Worm (Caenorhabditis elegans): ENCODE measurements around the gene twk-17.

twk-17 gene

DNA sequence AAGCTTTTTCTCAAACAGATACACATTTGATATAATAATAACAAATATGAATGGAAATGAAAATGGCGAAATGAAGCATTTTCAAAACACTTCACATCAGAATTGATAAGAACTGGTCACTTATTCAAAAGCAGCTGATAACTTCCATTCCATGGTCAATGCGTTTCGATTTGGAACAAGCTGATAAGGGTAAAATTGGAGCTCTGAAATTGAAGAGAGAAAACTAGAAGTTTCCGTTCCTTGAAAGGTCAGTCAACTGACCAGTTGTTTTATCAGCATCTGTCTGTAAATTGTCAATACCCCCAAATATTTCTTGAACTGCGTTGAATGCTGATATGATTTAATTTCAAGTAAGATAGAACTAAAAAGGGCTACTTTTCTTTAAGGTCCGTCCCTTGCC is 44.4 kb upstream of the twk-17 start:
- TF ChIP-seq tlp-1 (tag; optimal IDR thresholded peaks at IDR 0.05) = no peak
- no peak for TF ChIP-seq ceh-82 (tag; optimal IDR thresholded peaks at IDR 0.05)
- TF ChIP-seq jun-1 (tag; optimal IDR thresholded peaks at IDR 0.05) = no peak
- TF ChIP-seq fkh-10 (GFP tag; optimal IDR thresholded peaks at IDR 0.05) = no peak
- TF ChIP-seq C34B4.2 (tag; optimal IDR thresholded peaks at IDR 0.05) = no peak
- no peak for TF ChIP-seq ets-5 (GFP tag; IDR thresholded peaks at IDR 0.05)
- no peak for TF ChIP-seq sup-37 (GFP tag; optimal IDR thresholded peaks at IDR 0.05)
- TF ChIP-seq ceh-88 (GFP tag; IDR thresholded peaks at IDR 0.05) = no peak
- no peak for TF ChIP-seq ces-1 (GFP tag; optimal IDR thresholded peaks at IDR 0.05)

DNA sequence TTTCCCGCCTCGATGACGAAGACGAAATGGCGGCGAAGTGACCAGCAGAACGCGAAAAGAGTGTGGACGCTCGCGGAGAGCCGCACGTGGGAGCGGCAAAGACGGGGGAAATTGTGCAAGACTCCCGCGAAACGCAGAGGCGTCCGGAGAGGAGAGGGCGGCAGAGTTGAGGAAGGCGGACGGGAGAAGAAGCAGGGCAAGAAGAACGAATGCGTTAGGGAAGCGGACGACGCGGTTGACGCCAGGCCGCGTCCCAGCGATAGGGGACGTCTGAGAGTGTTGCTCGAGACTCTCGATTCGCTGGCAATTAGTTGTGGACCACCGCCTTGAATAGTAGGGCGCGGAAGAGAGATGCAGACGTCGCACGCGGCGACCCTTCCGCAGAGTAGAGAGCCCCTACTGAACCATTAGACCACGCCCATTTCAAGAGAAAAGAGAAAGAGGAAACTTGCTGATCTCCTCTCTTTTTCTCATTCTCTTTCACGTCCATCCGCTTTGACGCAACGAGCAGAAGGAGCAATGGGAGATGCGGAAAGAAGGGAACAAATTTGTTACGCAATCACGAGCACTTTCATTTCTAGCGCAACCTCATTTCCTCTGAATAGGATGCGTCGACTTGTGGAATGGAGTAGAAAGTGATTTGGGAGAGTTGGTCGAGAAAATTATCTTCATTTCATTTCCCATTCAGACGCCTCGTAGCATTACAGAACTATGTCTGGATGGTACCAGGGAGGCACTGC is 43.5 kb upstream of the twk-17 start:
- TF ChIP-seq grh-1 (GFP tag; IDR thresholded peaks at IDR 0.05) (no peak), jun-1 (tag; optimal IDR thresholded peaks at IDR 0.05) (no peak), ceh-88 (GFP tag; IDR thresholded peaks at IDR 0.05) (no peak), ceh-63 (GFP tag; optimal IDR thresholded peaks at IDR 0.05) (no peak), efl-1 (optimal IDR thresholded peaks at IDR 0.05) (no peak), efl-1 (GFP tag; optimal IDR thresholded peaks at IDR 0.05 in 1 of 2) (no peak), lin-35 (GFP tag; optimal IDR thresholded peaks at IDR 0.05) (no peak), fkh-8 (tag; optimal IDR thresholded peaks at IDR 0.05) (no peak), skn-1 (tag; optimal IDR thresholded peaks at IDR 0.05) (no peak), mep-1 (tag; optimal IDR thresholded peaks at IDR 0.05) (no peak), alr-1 (tag; optimal IDR thresholded peaks at IDR 0.05; ENCODE audit: borderline replicate concordance) (no peak), nhr-11 (tag; optimal IDR thresholded peaks at IDR 0.05) (no peak), dpl-1 (GFP tag; optimal IDR thresholded peaks at IDR 0.05) (no peak), xbp-1 (tag; optimal IDR thresholded peaks at IDR 0.05) (no peak), hpl-2 (GFP tag; optimal IDR thresholded peaks at IDR 0.05) (no peak), ztf-11 (tag; optimal IDR thresholded peaks at IDR 0.05) (no peak), pag-3 (tag; optimal IDR thresholded peaks at IDR 0.05; ENCODE audit: borderline replicate concordance, insufficient read depth) (no peak)

DNA sequence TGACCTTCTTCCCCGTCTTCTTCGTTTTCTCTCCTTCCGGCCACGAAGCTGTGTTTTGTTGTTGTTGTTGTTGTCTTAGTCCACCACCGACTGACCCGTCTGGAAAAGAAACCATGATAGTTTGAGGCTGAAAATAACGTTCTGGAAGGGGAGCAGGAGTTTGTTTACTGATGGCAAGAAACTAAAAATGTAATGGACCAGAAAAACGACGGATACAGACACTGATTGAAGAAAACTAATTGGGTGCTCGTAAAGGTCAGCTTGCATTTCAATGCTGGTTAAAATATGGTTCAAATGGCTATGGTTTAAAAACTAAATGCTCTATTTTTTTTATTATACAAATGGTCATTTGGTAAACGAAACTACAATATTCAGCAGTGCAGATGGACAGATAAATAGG is 37.4 kb upstream of the twk-17 start, which contains the start of gene F26A10.2:
Gene F26A10.2 (minus strand): TSS at position 101 of the 400 bp plus-strand sequence.
- no peak for TF ChIP-seq C34B4.2 (tag; optimal IDR thresholded peaks at IDR 0.05)
- no peak for TF ChIP-seq mep-1 (tag; optimal IDR thresholded peaks at IDR 0.05)
- TF ChIP-seq xbp-1 (tag; optimal IDR thresholded peaks at IDR 0.05) = no peak
- no peak for TF ChIP-seq dsc-1 (tag; optimal IDR thresholded peaks at IDR 0.05)
- TF ChIP-seq alr-1 (tag; optimal IDR thresholded peaks at IDR 0.05; ENCODE audit: borderline replicate concordance) = no peak
- no peak for TF ChIP-seq sup-37 (GFP tag; optimal IDR thresholded peaks at IDR 0.05)
- TF ChIP-seq zag-1 (tag; optimal IDR thresholded peaks at IDR 0.05) = no peak
- TF ChIP-seq sptf-1 (tag; optimal IDR thresholded peaks at IDR 0.05) = no peak
- TF ChIP-seq efl-1 (optimal IDR thresholded peaks at IDR 0.05) = no peak
- no peak for TF ChIP-seq efl-1 (GFP tag; optimal IDR thresholded peaks at IDR 0.05 in 1 of 2)

DNA sequence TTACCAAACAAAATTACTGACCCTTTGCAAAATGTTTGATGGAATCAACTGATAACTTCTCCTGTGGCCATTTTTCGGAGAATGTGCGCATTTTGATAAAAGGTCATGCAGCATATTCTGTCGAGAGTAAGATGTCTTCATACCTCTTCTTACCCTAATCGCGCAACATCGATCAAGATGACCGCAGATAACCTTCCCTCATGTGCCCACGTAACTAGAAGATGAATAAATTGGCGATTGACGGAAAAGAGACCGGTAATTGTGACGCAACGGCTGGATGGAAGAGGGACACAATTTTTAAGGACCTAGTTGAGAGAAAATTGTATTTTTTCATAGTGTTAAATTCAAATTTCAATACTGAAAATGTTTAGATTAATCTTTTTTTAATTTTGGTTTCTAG is 32.9 kb upstream of the twk-17 start:
- TF ChIP-seq ceh-88 (GFP tag; IDR thresholded peaks at IDR 0.05) (no peak), C34B4.2 (tag; optimal IDR thresholded peaks at IDR 0.05) (no peak), sptf-1 (tag; optimal IDR thresholded peaks at IDR 0.05) (no peak), nhr-11 (tag; optimal IDR thresholded peaks at IDR 0.05) (no peak), efl-3 (GFP tag; optimal IDR thresholded peaks at IDR 0.05) (no peak), zag-1 (tag; optimal IDR thresholded peaks at IDR 0.05) (no peak), sup-37 (GFP tag; optimal IDR thresholded peaks at IDR 0.05) (no peak), fkh-4 (tag; optimal IDR thresholded peaks at IDR 0.05; ENCODE audit: borderline replicate concordance) (no peak), ets-5 (GFP tag; IDR thresholded peaks at IDR 0.05) (no peak), swsn-7 (tag; optimal IDR thresholded peaks at IDR 0.05) (no peak), aly-2 (tag; optimal IDR thresholded peaks at IDR 0.05) (no peak), sox-4 (tag; optimal IDR thresholded peaks at IDR 0.05) (no peak), unc-62 (GFP tag; optimal IDR thresholded peaks at IDR 0.05) (no peak), efl-1 (optimal IDR thresholded peaks at IDR 0.05) (no peak), efl-1 (GFP tag; optimal IDR thresholded peaks at IDR 0.05 in 1 of 2) (no peak), ama-1 (optimal IDR thresholded peaks at IDR 0.05) (no peak), ceh-63 (GFP tag; optimal IDR thresholded peaks at IDR 0.05) (no peak), rnt-1 (tag; optimal IDR thresholded peaks at IDR 0.05) (no peak)
